Fruit fly (Drosophila melanogaster): ENCODE measurements around the gene CG8541.

DNA sequence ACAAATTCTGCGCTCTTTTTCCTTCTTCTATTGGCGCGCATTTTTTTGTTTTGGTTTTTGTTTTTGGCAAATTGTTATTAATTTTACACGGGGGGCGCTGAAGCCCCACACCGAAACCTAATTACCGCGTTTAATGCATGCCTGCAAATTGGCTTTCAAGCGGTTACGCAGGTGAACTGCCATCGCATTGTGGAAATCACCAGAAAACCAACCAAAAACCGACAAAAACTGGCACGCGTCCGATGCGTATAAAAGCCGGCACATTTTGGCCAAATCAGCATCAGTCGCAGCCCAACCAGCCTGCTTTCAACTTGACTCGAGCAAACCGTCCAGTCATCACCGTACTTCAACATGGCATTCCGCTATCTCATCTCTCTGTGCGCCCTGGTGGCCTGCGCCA, at the start of gene CG8541:
- TF ChIP-seq CG5204 (GFP tag; optimal IDR thresholded peaks at IDR 0.05) = no peak
- TF ChIP-seq Clk (GFP tag; optimal IDR thresholded peaks at IDR 0.05) = no peak
- TF ChIP-seq bab1 (GFP tag; optimal IDR thresholded peaks at IDR 0.05) = no peak
- TF ChIP-seq CG14711 (tag; optimal IDR thresholded peaks at IDR 0.05) = no peak
- no peak for TF ChIP-seq cnc (optimal IDR thresholded peaks at IDR 0.05)
- TF ChIP-seq Hr96 (GFP tag; optimal IDR thresholded peaks at IDR 0.05) = no peak
- TF ChIP-seq kay (GFP tag; ENCODE audit: borderline replicate concordance) = no peak
- TF ChIP-seq CG7101 (tag; optimal IDR thresholded peaks at IDR 0.05) = no peak
- TF ChIP-seq CG12768 (GFP tag; optimal IDR thresholded peaks at IDR 0.05) = no peak
